Worm (Caenorhabditis elegans): ENCODE data around the gene clec-199.

Gene clec-199

ce11 chrIV:17342667-17343066 lies 9.0 kb upstream of the clec-199 start, which contains the start of gene C49C3.21:
Gene C49C3.21 (plus strand): TSS chrIV:17342967.
- TF ChIP-seq nhr-25 (tag; optimal IDR thresholded peaks at IDR 0.05) (no peak), lin-15B (tag; optimal IDR thresholded peaks at IDR 0.05) (no peak), nhr-23 (tag; optimal IDR thresholded peaks at IDR 0.05) (no peak), egl-27 (tag; optimal IDR thresholded peaks at IDR 0.05) (no peak), unc-39 (tag; optimal IDR thresholded peaks at IDR 0.05) (no peak), ztf-4 (tag; optimal IDR thresholded peaks at IDR 0.05) (no peak), nhr-43 (tag; optimal IDR thresholded peaks at IDR 0.05; ENCODE audit: poor library complexity, severe bottlenecking) (no peak), nhr-67 (tag; optimal IDR thresholded peaks at IDR 0.05) (no peak), snpc-4 (tag; optimal IDR thresholded peaks at IDR 0.05) (no peak), skn-1 (tag; optimal IDR thresholded peaks at IDR 0.05) (no peak), nhr-28 (tag; optimal IDR thresholded peaks at IDR 0.05) (no peak), tbx-2 (tag; optimal IDR thresholded peaks at IDR 0.05) (no peak), ztf-11 (tag; optimal IDR thresholded peaks at IDR 0.05) (no peak), mdl-1 (tag; optimal IDR thresholded peaks at IDR 0.05) (no peak), ZK546.5 (tag; optimal IDR thresholded peaks at IDR 0.05) (no peak), elt-3 (tag; optimal IDR thresholded peaks at IDR 0.05) (no peak), ceh-16 (tag; optimal IDR thresholded peaks at IDR 0.05) (no peak)

DNA sequence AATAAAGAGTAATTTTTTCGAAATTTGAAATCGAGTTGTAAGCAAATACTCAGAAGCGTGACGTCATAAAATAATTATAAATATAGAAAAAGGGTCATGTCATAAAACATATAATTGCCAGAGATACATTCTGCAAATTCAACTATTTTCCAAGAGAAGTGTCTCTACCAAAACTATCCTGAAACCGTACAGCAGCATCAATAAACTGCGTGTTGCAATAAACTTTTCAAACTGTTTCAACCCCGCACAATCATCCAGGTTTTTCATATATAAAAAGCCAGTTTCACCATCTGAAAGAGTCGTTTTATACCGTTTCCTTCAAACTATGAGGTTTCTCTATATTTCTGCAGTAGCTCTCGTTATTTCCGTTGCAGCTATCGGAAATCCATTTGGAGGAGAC lies 8.2 kb upstream of the clec-199 start, which contains the start of gene C49C3.11:
C49C3.11 (plus strand) TSS at position 301 of the 400 bp plus-strand sequence.
- TF ChIP-seq mdl-1 (tag; optimal IDR thresholded peaks at IDR 0.05) (no peak), nhr-77 (tag; optimal IDR thresholded peaks at IDR 0.05) (no peak), elt-3 (tag; optimal IDR thresholded peaks at IDR 0.05) (no peak), hmg-11 (tag; optimal IDR thresholded peaks at IDR 0.05) (no peak), tbx-2 (tag; optimal IDR thresholded peaks at IDR 0.05) (no peak)

- no peak for TF ChIP-seq nhr-25 (tag; optimal IDR thresholded peaks at IDR 0.05)
Measured at ce11 chrIV:17346599-17347218, 5.0 kb upstream of the clec-199 start, which contains the start of the genes clec-197 and clec-198. Gene clec-197 (minus strand): TSS chrIV:17346699. Gene clec-198 (plus strand): TSS chrIV:17347168.

- no peak for TF ChIP-seq nhr-67 (tag; optimal IDR thresholded peaks at IDR 0.05)
- no peak for TF ChIP-seq nhr-43 (tag; optimal IDR thresholded peaks at IDR 0.05; ENCODE audit: poor library complexity, severe bottlenecking)
- TF ChIP-seq elt-2 (tag; optimal IDR thresholded peaks at IDR 0.05): no peak
Measured at ce11 chrIV:17361143-17361542, 9.5 kb downstream of the clec-199 start, which contains the start of gene clec-202. Gene clec-202 (plus strand): TSS chrIV:17361443.

DNA sequence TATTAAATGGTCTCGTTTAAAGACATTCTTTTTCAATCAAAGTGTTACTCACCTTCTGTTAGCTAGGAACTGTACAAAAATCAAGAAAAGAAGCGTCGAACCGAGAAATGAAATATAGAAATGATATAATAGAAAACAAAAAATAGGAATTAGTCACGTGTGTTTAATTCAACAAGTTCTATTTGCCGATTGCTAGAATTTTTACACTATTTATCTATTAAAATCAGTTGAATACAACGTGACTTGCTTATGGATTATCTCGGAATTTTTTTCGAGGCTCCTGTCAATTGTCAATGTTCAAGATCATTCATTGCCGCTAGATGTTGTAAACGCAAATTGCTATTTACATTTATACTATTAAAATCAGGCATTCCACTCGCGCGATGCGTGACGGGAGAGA lies 15.6 kb downstream of the clec-199 start, which contains the start of gene zipt-17:
zipt-17 (minus strand) TSS at position 101 of the 400 bp plus-strand sequence.
- TF ChIP-seq egl-27 (tag; optimal IDR thresholded peaks at IDR 0.05): no peak
- no peak for TF ChIP-seq daf-12 (tag; optimal IDR thresholded peaks at IDR 0.05)
- TF ChIP-seq egl-5 (tag; optimal IDR thresholded peaks at IDR 0.05): no peak
- TF ChIP-seq nhr-43 (tag; optimal IDR thresholded peaks at IDR 0.05; ENCODE audit: poor library complexity, severe bottlenecking): no peak
- TF ChIP-seq ceh-16 (tag; optimal IDR thresholded peaks at IDR 0.05): no peak

- TF ChIP-seq fos-1 (tag; optimal IDR thresholded peaks at IDR 0.05): no peak
- TF ChIP-seq hmg-11 (tag; optimal IDR thresholded peaks at IDR 0.05): no peak
- TF ChIP-seq tbx-2 (tag; optimal IDR thresholded peaks at IDR 0.05): no peak
- no peak for TF ChIP-seq nhr-76 (tag; optimal IDR thresholded peaks at IDR 0.05)
- TF ChIP-seq nhr-237 (tag; optimal IDR thresholded peaks at IDR 0.05): no peak
- no peak for TF ChIP-seq daf-12 (tag; optimal IDR thresholded peaks at IDR 0.05)
- TF ChIP-seq lin-39 (tag; optimal IDR thresholded peaks at IDR 0.05): no peak
- no peak for TF ChIP-seq elt-2 (tag; optimal IDR thresholded peaks at IDR 0.05)
- no peak for TF ChIP-seq egl-27 (tag; optimal IDR thresholded peaks at IDR 0.05)
- TF ChIP-seq nfya-1 (tag; optimal IDR thresholded peaks at IDR 0.05; ENCODE audit: insufficient read depth): no peak
- no peak for TF ChIP-seq ceh-9 (tag; optimal IDR thresholded peaks at IDR 0.05)
- no peak for TF ChIP-seq mml-1 (tag; optimal IDR thresholded peaks at IDR 0.05)
- TF ChIP-seq ama-1 (optimal IDR thresholded peaks at IDR 0.05): no peak
- no peak for TF ChIP-seq nhr-23 (tag; optimal IDR thresholded peaks at IDR 0.05)
Measured at ce11 chrIV:17368292-17368691, 16.6 kb downstream of the clec-199 start, which contains the start of gene trh-1. Gene trh-1 (plus strand): TSS chrIV:17368592.
